Worm (Caenorhabditis elegans): ENCODE results near the gene ced-10.

DNA sequence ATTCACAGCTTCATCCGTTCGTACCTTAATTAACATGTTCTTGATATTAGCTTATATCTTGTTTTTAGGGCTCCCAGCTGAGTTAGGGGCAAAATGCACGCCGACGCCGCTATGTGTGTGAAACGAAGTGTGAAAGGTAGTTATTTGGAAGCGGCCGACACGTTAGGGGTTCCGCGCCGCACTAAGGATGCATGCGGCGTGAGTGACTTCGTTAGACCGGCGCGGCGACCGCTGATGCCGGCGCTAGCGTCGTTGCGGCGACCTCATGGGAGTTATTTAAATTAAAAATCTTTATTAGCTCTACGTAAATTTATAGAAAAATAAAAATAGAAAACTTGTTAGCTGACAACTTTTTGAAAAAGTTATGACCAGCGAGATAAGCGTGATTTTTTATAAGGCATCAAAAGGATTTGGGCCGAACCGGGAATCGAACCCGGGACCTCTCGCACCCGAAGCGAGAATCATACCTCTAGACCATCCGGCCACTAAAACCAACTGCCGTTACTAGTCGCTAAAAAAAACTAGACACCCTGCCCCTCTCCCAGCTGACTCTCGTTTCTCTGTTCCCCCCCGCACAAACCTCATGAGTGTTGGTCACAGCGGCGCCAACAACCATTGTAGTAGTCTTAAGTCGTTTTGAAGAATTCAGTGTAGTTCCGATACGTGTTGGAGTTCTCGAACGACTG, 42.6 kb upstream of the ced-10 start:
- TF ChIP-seq med-1 (GFP tag; optimal IDR thresholded peaks at IDR 0.05; ENCODE audit: insufficient read depth) (no peak), cog-1 (tag; optimal IDR thresholded peaks at IDR 0.05) (peak; percentile 26), ztf-29 (GFP tag; IDR thresholded peaks at IDR 0.05) (peak; percentile 65; the same call in 1 of the 2 replicates), T22C8.4 (GFP tag; IDR thresholded peaks at IDR 0.05) (peak; percentile 27; the same call in 1 of the 2 replicates), ztf-23 (GFP tag; IDR thresholded peaks at IDR 0.05) (peak; percentile 61; the same call in 1 of the 2 replicates), ref-1 (GFP tag; conservative IDR thresholded peaks at IDR 0.05) (peak; percentile 65; the same call in 1 of the 2 replicates), tab-1 (GFP tag; IDR thresholded peaks at IDR 0.05) (peak; percentile 85)
